Fruit fly (Drosophila melanogaster) whole organism, embryonic: ENCODE results near the gene hook.

Experiments
- Abd-B ChIP-seq: fragments of 200-800 bp; sonication (Bioruptor generic); optimal IDR thresholded peaks from 2 replicates; lab custom pipeline; 2018; ENCODE audit warnings: missing biosample characterization, mild to moderate bottlenecking, missing genetic modification characterization, moderate library complexity
- CG1024 ChIP-seq: fragments of 200-800 bp; sonication (Bioruptor generic); IDR thresholded peaks from 2 replicates; pipeline ENCODE4 v1.3.6; 2022; ENCODE audit warnings: missing biosample characterization, missing genetic modification characterization
- CTCF ChIP-seq: fragments of 200-800 bp; sonication (Bioruptor generic); optimal IDR thresholded peaks from 2 replicates; lab custom pipeline; 2017; ENCODE audit warnings: missing biosample characterization, mild to moderate bottlenecking, missing genetic modification characterization, moderate library complexity
- fd64A ChIP-seq: fragments of 200-800 bp; sonication (Bioruptor generic); optimal IDR thresholded peaks from 3 replicates; lab custom pipeline; 2018; ENCODE audit warnings: missing biosample characterization, mild to moderate bottlenecking, missing genetic modification characterization
- ind ChIP-seq: fragments of 200-800 bp; sonication (Bioruptor generic); optimal IDR thresholded peaks from 3 replicates; lab custom pipeline; 2016; ENCODE audit warnings: missing biosample characterization, missing genetic modification characterization
- lov ChIP-seq, 2 experiments: fragments of 200-800 bp in 1 of 2; fragments of >200 bp in 1 of 2; sonication (Bioruptor generic) in 1 of 2; IDR thresholded peaks in 1 of 2; optimal IDR thresholded peaks in 1 of 2; 2 replicates in 1 of 2; 3 replicates in 1 of 2; pipeline versions ENCODE4 v1.3.6 to Lab custom; 2017 to 2022; ENCODE audit warnings: missing biosample characterization in 1 of 2, missing genetic modification characterization in 1 of 2
- repo ChIP-seq: fragments of 200-800 bp; sonication (Bioruptor generic); optimal IDR thresholded peaks from 2 replicates; lab custom pipeline; 2016; ENCODE audit warnings: missing biosample characterization, missing genetic modification characterization
- stc ChIP-seq: fragments of 200-800 bp; sonication (Bioruptor generic); IDR thresholded peaks from 2 replicates; pipeline ENCODE4 v1.3.6; 2022; ENCODE audit warnings: missing biosample characterization, missing genetic modification characterization
- wdn ChIP-seq: fragments of 200-800 bp; sonication (Bioruptor generic); IDR thresholded peaks from 2 replicates; pipeline ENCODE4 v1.3.6; 2022; ENCODE audit warnings: missing biosample characterization, missing genetic modification characterization

- TF ChIP-seq stc (GFP tag; lab: Robert Waterston, UW) (no peak; the same call in 1 of the 2 replicates), fd64A (no peak), Abd-B (GFP tag; lab: Kevin White, UChicago) (peak; percentile 5), ind (peak; percentile 7), lov (optimal IDR thresholded peaks at IDR 0.05; lab: Kevin White, UChicago) (no peak), lov (GFP tag; IDR thresholded peaks at IDR 0.05; lab: Robert Waterston, UW) (no peak), wdn (GFP tag; lab: Robert Waterston, UW) (no peak), CG1024 (no peak), repo (GFP tag; lab: Kevin White, UChicago) (no peak), CTCF (GFP tag; lab: Kevin White, UChicago) (no peak)
Observed at dm6 chr2L:19069548-19070145, 36.3 kb upstream of the hook start, which contains the start of gene CG10702.
